Worm (Caenorhabditis elegans) whole organism, L1 larva: ENCODE results near the gene scl-10.
A peak's percentile ranks its signal among the peaks of the same experiment; 100 is the strongest.

Experiments used
- ama-1 ChIP-seq: fragments of 150-350 bp; optimal IDR thresholded peaks from 2 replicates; lab custom pipeline; 2014
- elt-2 ChIP-seq: sonication (generic microtip); optimal IDR thresholded peaks from 2 replicates; lab custom pipeline; 2016; ENCODE audit warnings: missing genetic modification characterization, mild to moderate bottlenecking, inconsistent platforms, missing compliant biosample characterization, missing genetic modification reagents
- jun-1 ChIP-seq: fragments of 150-350 bp; optimal IDR thresholded peaks from 2 replicates; lab custom pipeline; 2014; ENCODE audit warnings: missing biosample characterization, missing genetic modification reagents, missing genetic modification characterization
- lin-35 ChIP-seq, 2 experiments: fragments of 150-350 bp; optimal IDR thresholded peaks; 2 replicates each; lab custom pipeline; 2014; ENCODE audit warnings: missing biosample characterization in 2 of 2, missing genetic modification characterization in 2 of 2, missing genetic modification reagents in 2 of 2
- lin-39 ChIP-seq: fragments of 150-350 bp; optimal IDR thresholded peaks from 2 replicates; lab custom pipeline; 2014; ENCODE audit warnings: missing biosample characterization, missing genetic modification reagents, missing genetic modification characterization
- mdl-1 ChIP-seq, 2 experiments: fragments of 150-350 bp; optimal IDR thresholded peaks; 2 replicates each; lab custom pipeline; 2014 to 2017; ENCODE audit warnings: missing biosample characterization in 2 of 2, missing genetic modification characterization in 2 of 2, inconsistent platforms in 1 of 2
- mep-1 ChIP-seq: fragments of 150-350 bp; optimal IDR thresholded peaks from 2 replicates; lab custom pipeline; 2014; ENCODE audit warnings: missing biosample characterization, missing genetic modification characterization
- skn-1 ChIP-seq: fragments of 150-350 bp; optimal IDR thresholded peaks from 2 replicates; lab custom pipeline; 2014; ENCODE audit warnings: missing biosample characterization, missing genetic modification characterization
- snu-23 ChIP-seq: sonication (generic microtip); optimal IDR thresholded peaks from 2 replicates; lab custom pipeline; 2016; ENCODE audit warnings: missing genetic modification characterization, missing compliant biosample characterization
- sox-4 ChIP-seq: sonication (generic microtip); optimal IDR thresholded peaks from 2 replicates; lab custom pipeline; 2016; ENCODE audit warnings: missing genetic modification characterization, missing compliant biosample characterization
- tbx-2 ChIP-seq: sonication (generic microtip); optimal IDR thresholded peaks from 2 replicates; lab custom pipeline; 2016; ENCODE audit warnings: missing genetic modification characterization, missing compliant biosample characterization
- unc-130 ChIP-seq: fragments of 150-350 bp; optimal IDR thresholded peaks from 2 replicates; lab custom pipeline; 2017; ENCODE audit warnings: missing biosample characterization, missing genetic modification characterization, inconsistent platforms
- unc-62 ChIP-seq: fragments of 150-350 bp; optimal IDR thresholded peaks from 2 replicates; lab custom pipeline; 2014; ENCODE audit warnings: missing biosample characterization, missing genetic modification reagents, missing genetic modification characterization
- ztf-11 ChIP-seq, 2 experiments: sonication (generic microtip); optimal IDR thresholded peaks; 2 replicates each; lab custom pipeline; 2016 to 2017; ENCODE audit warnings: missing genetic modification characterization in 2 of 2, missing biosample characterization in 1 of 2, missing compliant biosample characterization in 1 of 2

DNA sequence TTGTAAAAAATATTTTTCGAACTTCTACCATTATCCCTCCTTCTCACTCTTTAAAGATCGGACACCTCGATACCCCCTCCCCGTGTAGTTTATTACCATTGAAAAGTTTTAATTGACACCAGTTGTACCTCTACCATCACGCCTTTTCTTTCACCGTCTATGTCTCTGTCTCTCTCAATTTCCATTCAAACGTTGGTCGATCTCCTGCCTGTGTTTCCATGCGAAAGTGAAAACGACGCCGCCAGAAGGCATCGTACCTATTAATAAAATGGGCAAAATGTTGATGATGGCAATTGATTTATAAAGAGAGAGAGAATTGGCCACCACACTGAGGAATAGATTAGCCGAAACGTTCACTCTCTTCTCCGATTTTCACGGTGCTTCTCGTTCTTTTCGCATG lies 35.0 kb upstream of the scl-10 start:
- peak; percentile 22 for TF ChIP-seq mep-1 (tag; lab: Kevin White, UChicago)
- TF ChIP-seq lin-39 (tag; lab: Kevin White, UChicago) = no peak
- TF ChIP-seq tbx-2 (tag; lab: Kevin White, UChicago) = no peak
- no peak for TF ChIP-seq jun-1 (tag; lab: Kevin White, UChicago)
- peak in 1 of 2 experiments; percentile 17 for TF ChIP-seq mdl-1 (tag; optimal IDR thresholded peaks at IDR 0.05; lab: Kevin White, UChicago)
- TF ChIP-seq elt-2 = no peak
- TF ChIP-seq skn-1 (tag; lab: Kevin White, UChicago) = no peak
- TF ChIP-seq ama-1 (lab: Kevin White, UChicago) = no peak
- TF ChIP-seq lin-35 (GFP tag; optimal IDR thresholded peaks at IDR 0.05; lab: Kevin White, UChicago) = peak in 1 of 2 experiments; percentile 14
- no peak for TF ChIP-seq sox-4 (tag; lab: Kevin White, UChicago)
- TF ChIP-seq ztf-11 (tag; optimal IDR thresholded peaks at IDR 0.05; lab: Kevin White, UChicago) = no peak
- no peak for TF ChIP-seq unc-130 (tag; lab: Kevin White, UChicago)
- TF ChIP-seq snu-23 (GFP tag; lab: Kevin White, UChicago) = peak; percentile 36
- no peak for TF ChIP-seq unc-62 (GFP tag; lab: Kevin White, UChicago)
